Worm (Caenorhabditis elegans) whole organism, L2 larva: ENCODE measurements around the gene T26H5.10.

Source experiments
- ama-1 ChIP-seq: fragments of 150-350 bp; optimal IDR thresholded peaks from 2 replicates; lab custom pipeline; 2018; ENCODE audit warnings: inconsistent platforms
- blmp-1 ChIP-seq: sonication (generic microtip); optimal IDR thresholded peaks from 2 replicates; lab custom pipeline; 2017; ENCODE audit warnings: missing genetic modification characterization, mild to moderate bottlenecking, missing compliant biosample characterization, antibody characterized with exemption, moderate library complexity; ENCODE audit not compliant: insufficient read depth
- ceh-82 ChIP-seq: fragments of 150-350 bp; optimal IDR thresholded peaks from 2 replicates; lab custom pipeline; 2014; ENCODE audit warnings: missing biosample characterization, missing genetic modification characterization
- nhr-77 ChIP-seq: fragments of 150-350 bp; optimal IDR thresholded peaks from 2 replicates; lab custom pipeline; 2014; ENCODE audit warnings: missing biosample characterization, missing genetic modification characterization
- sma-3 ChIP-seq: sonication (generic microtip); optimal IDR thresholded peaks from 2 replicates; lab custom pipeline; 2016; ENCODE audit warnings: missing genetic modification reagents, missing genetic modification characterization, missing compliant biosample characterization

DNA sequence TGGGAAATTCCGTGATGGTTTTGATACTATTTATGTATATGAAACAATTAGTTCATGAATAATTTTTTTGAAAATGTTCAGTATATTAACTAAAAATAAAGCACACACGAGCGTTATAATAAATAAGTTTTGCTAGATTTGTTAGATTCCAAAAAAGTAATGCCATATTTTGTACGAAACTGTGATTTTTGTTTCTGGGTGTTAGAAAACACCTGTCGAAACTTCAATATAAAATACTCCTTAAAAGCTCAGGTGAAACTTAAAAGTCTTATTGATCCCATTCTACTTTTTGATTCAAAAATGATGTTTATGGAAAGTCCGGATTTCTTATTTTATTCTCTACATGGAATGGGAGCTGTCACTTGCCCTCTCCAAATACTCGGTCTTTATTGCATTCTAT is 27.7 kb downstream of the T26H5.10 start, which contains the start of gene srh-265:
- TF ChIP-seq sma-3 = no peak
- TF ChIP-seq nhr-77 = no peak
- no peak for TF ChIP-seq blmp-1 (tag; lab: Kevin White, UChicago)
- no peak for TF ChIP-seq ceh-82 (tag; lab: Kevin White, UChicago)
- no peak for TF ChIP-seq ama-1 (lab: Kevin White, UChicago)
